Worm (Caenorhabditis elegans): ENCODE data around the gene srw-76.

The srw-76 gene

ce11 chrV:16640366-16640765 lies 2.3 kb upstream of the srw-76 start (continued):
- TF ChIP-seq zfh-2 (GFP tag; conservative IDR thresholded peaks at IDR 0.05) (no peak), nfyb-1 (GFP tag; IDR thresholded peaks at IDR 0.05) (peak; percentile 70), F57A8.1 (GFP tag; optimal IDR thresholded peaks at IDR 0.05) (no peak), tbx-9 (tag; optimal IDR thresholded peaks at IDR 0.05; ENCODE audit: borderline replicate concordance) (no peak), Y79H2A.3 (GFP tag; conservative IDR thresholded peaks at IDR 0.05) (no peak), ztf-25 (GFP tag; IDR thresholded peaks at IDR 0.05) (no peak), B0035.1 (tag; optimal IDR thresholded peaks at IDR 0.05) (no peak), somi-1 (GFP tag; optimal IDR thresholded peaks at IDR 0.05) (no peak), rpc-1 (optimal IDR thresholded peaks at IDR 0.05) (peak; percentile 70), rpc-1 (tag; optimal IDR thresholded peaks at IDR 0.05) (peak; percentile 85), lin-26 (GFP tag; IDR thresholded peaks at IDR 0.05) (peak; percentile 74), hrde-1 (tag; optimal IDR thresholded peaks at IDR 0.05; ENCODE audit: borderline replicate concordance) (peak; percentile 22), F10E7.11 (tag; optimal IDR thresholded peaks at IDR 0.05) (no peak), madf-10 (tag; optimal IDR thresholded peaks at IDR 0.05) (peak; percentile 8), D2030.7 (GFP tag; IDR thresholded peaks at IDR 0.05) (peak; percentile 37; the same call in 1 of the 2 replicates), F52B5.7 (tag; optimal IDR thresholded peaks at IDR 0.05) (no peak), hsf-1 (GFP tag; IDR thresholded peaks at IDR 0.05) (0 out of 2 replicates have a peak, but pooled peaks have one; percentile 42), ama-1 (optimal IDR thresholded peaks at IDR 0.05) (no peak), ama-1 (GFP tag; optimal IDR thresholded peaks at IDR 0.05) (no peak), athp-1 (tag; optimal IDR thresholded peaks at IDR 0.05) (peak; percentile 7), hmg-20 (GFP tag; IDR thresholded peaks at IDR 0.05) (no peak), lsl-1 (GFP tag; optimal IDR thresholded peaks at IDR 0.05) (no peak), chd-7 (tag; optimal IDR thresholded peaks at IDR 0.05) (peak; percentile 22), nhr-90 (tag; optimal IDR thresholded peaks at IDR 0.05) (peak; percentile 64), sdz-38 (tag; optimal IDR thresholded peaks at IDR 0.05) (no peak), nhr-120 (GFP tag; IDR thresholded peaks at IDR 0.05) (no peak), lsy-27 (tag; optimal IDR thresholded peaks at IDR 0.05; ENCODE audit: borderline replicate concordance, insufficient read depth) (no peak), C06A6.2 (GFP tag; conservative IDR thresholded peaks at IDR 0.05) (no peak), nhr-27 (tag; optimal IDR thresholded peaks at IDR 0.05) (no peak), B0336.3 (GFP tag; IDR thresholded peaks at IDR 0.05) (no peak), nhr-80 (tag; optimal IDR thresholded peaks at IDR 0.05) (peak; percentile 5), lin-54 (GFP tag; optimal IDR thresholded peaks at IDR 0.05) (peak; percentile 16), snpc-1.3 (tag; optimal IDR thresholded peaks at IDR 0.05; ENCODE audit: insufficient read depth) (no peak), unc-62 (GFP tag; optimal IDR thresholded peaks at IDR 0.05) (no peak), sea-2 (GFP tag; IDR thresholded peaks at IDR 0.05) (no peak), C17E4.6 (GFP tag; IDR thresholded peaks at IDR 0.05) (no peak), B0019.2 (GFP tag; conservative IDR thresholded peaks at IDR 0.05) (no peak), die-1 (tag; optimal IDR thresholded peaks at IDR 0.05) (peak; percentile 69), Y95B8A.8 (GFP tag; IDR thresholded peaks at IDR 0.05) (no peak), madf-8 (GFP tag; conservative IDR thresholded peaks at IDR 0.05) (no peak), tlf-1 (GFP tag; optimal IDR thresholded peaks at IDR 0.05) (no peak), ccch-3 (GFP tag; optimal IDR thresholded peaks at IDR 0.05) (no peak), pbrm-1 (GFP tag; IDR thresholded peaks at IDR 0.05) (0 out of 2 replicates have a peak, but pooled peaks have one; percentile 53), tbp1 (GFP tag; optimal IDR thresholded peaks at IDR 0.05) (peak; percentile 89), ekl-4 (GFP tag; IDR thresholded peaks at IDR 0.05) (no peak), cebp-2 (GFP tag; IDR thresholded peaks at IDR 0.05) (0 out of 2 replicates have a peak, but pooled peaks have one; percentile 77), attf-6 (GFP tag; IDR thresholded peaks at IDR 0.05) (peak; percentile 83), hlh-12 (tag; optimal IDR thresholded peaks at IDR 0.05) (no peak), aptf-2 (GFP tag; conservative IDR thresholded peaks at IDR 0.05) (no peak), fkh-3 (tag; optimal IDR thresholded peaks at IDR 0.05) (no peak)
